Worm (Caenorhabditis elegans) whole organism, L2 larva: ENCODE measurements around the gene chst-1.

ENCODE experiments used
- C34F6.9 ChIP-seq: fragments of 150-350 bp; optimal IDR thresholded peaks from 2 replicates; lab custom pipeline; 2014; ENCODE audit warnings: missing biosample characterization, missing genetic modification characterization
- R02D3.7 ChIP-seq: fragments of 150-350 bp; optimal IDR thresholded peaks from 2 replicates; lab custom pipeline; 2014; ENCODE audit warnings: missing biosample characterization, missing genetic modification characterization
- blmp-1 ChIP-seq: sonication (generic microtip); optimal IDR thresholded peaks from 2 replicates; lab custom pipeline; 2017; ENCODE audit warnings: missing genetic modification characterization, mild to moderate bottlenecking, missing compliant biosample characterization, antibody characterized with exemption, moderate library complexity; ENCODE audit not compliant: insufficient read depth
- ceh-16 ChIP-seq: fragments of 150-350 bp; optimal IDR thresholded peaks from 2 replicates; lab custom pipeline; 2014; ENCODE audit warnings: missing biosample characterization, missing genetic modification characterization
- ceh-82 ChIP-seq: fragments of 150-350 bp; optimal IDR thresholded peaks from 2 replicates; lab custom pipeline; 2014; ENCODE audit warnings: missing biosample characterization, missing genetic modification characterization
- crh-2 ChIP-seq: sonication (generic microtip); optimal IDR thresholded peaks from 2 replicates; lab custom pipeline; 2017; ENCODE audit warnings: missing biosample characterization, missing genetic modification characterization
- dmd-4 ChIP-seq: sonication (generic microtip); optimal IDR thresholded peaks from 2 replicates; lab custom pipeline; 2017; ENCODE audit warnings: missing biosample characterization, missing genetic modification characterization
- lin-11 ChIP-seq: fragments of 150-350 bp; sonication (generic microtip); optimal IDR thresholded peaks from 2 replicates; lab custom pipeline; 2014; ENCODE audit warnings: missing biosample characterization, missing genetic modification characterization, inconsistent platforms, mixed read lengths
- lin-13 ChIP-seq: fragments of 150-350 bp; optimal IDR thresholded peaks from 2 replicates; lab custom pipeline; 2014; ENCODE audit warnings: missing biosample characterization, missing genetic modification reagents, missing genetic modification characterization
- lin-39 ChIP-seq: fragments of 150-350 bp; optimal IDR thresholded peaks from 2 replicates; lab custom pipeline; 2014; ENCODE audit warnings: missing biosample characterization, missing genetic modification reagents, missing genetic modification characterization
- nhr-10 ChIP-seq: sonication (generic microtip); optimal IDR thresholded peaks from 2 replicates; lab custom pipeline; 2017; ENCODE audit warnings: missing biosample characterization, missing genetic modification characterization
- nhr-11 ChIP-seq: fragments of 150-350 bp; optimal IDR thresholded peaks from 2 replicates; lab custom pipeline; 2014; ENCODE audit warnings: missing biosample characterization, missing genetic modification characterization
- nhr-129 ChIP-seq: fragments of 150-350 bp; optimal IDR thresholded peaks from 2 replicates; lab custom pipeline; 2014; ENCODE audit warnings: missing biosample characterization, missing genetic modification characterization
- nhr-237 ChIP-seq: fragments of 150-350 bp; optimal IDR thresholded peaks from 2 replicates; lab custom pipeline; 2014; ENCODE audit warnings: missing biosample characterization, missing genetic modification characterization
- nhr-6 ChIP-seq: fragments of 150-350 bp; optimal IDR thresholded peaks from 2 replicates; lab custom pipeline; 2014; ENCODE audit warnings: missing biosample characterization, missing genetic modification characterization
- nhr-77 ChIP-seq: fragments of 150-350 bp; optimal IDR thresholded peaks from 2 replicates; lab custom pipeline; 2014; ENCODE audit warnings: missing biosample characterization, missing genetic modification characterization
- sem-4 ChIP-seq: fragments of 150-350 bp; optimal IDR thresholded peaks from 2 replicates; lab custom pipeline; 2014; ENCODE audit warnings: missing biosample characterization, missing genetic modification reagents, missing genetic modification characterization
- skn-1 ChIP-seq: sonication (generic microtip); optimal IDR thresholded peaks from 2 replicates; lab custom pipeline; 2017; ENCODE audit warnings: missing biosample characterization, missing genetic modification characterization
- sma-9 ChIP-seq, 2 experiments: fragments of 150-350 bp in 1 of 2; sonication (generic microtip) in 1 of 2; optimal IDR thresholded peaks; 2 replicates each; lab custom pipeline; 2014 to 2016; ENCODE audit warnings: missing genetic modification characterization in 2 of 2, mild to moderate bottlenecking in 1 of 2, missing biosample characterization in 1 of 2, missing compliant biosample characterization in 1 of 2, missing genetic modification reagents in 1 of 2, moderate library complexity in 1 of 2

The chst-1 gene

DNA sequence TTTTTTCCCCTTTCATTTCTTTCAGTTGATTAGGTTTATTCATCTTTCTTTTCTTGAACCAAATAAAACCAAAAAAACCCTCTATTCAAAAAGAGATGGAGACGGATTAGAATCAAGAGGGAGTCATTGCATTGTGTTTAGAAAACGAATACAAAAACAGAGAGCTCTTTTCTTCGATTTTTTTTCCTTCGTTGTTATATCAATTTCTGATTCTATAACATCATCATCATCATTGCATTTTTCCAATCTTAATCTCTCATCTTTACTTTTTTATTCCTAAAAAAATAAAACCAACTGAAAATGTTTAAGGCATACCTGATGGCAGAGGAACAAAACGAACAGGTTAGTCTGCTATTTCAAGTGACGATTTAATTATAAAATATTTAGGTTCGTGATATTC, 48.0 kb downstream of the chst-1 start, which contains the start of gene T05H10.8:
Gene T05H10.8 (plus strand): TSS at position 301 of the 400 bp plus-strand sequence.
- TF ChIP-seq sma-9 (GFP tag; optimal IDR thresholded peaks at IDR 0.05; lab: Kevin White, UChicago) (no peak), sma-9 (tag; optimal IDR thresholded peaks at IDR 0.05; lab: Kevin White, UChicago) (no peak), nhr-10 (tag; lab: Kevin White, UChicago) (no peak), ceh-16 (no peak)

- TF ChIP-seq ceh-82 (no peak), sem-4 (no peak), ceh-16 (no peak), nhr-129 (tag; lab: Kevin White, UChicago) (no peak), R02D3.7 (tag; lab: Kevin White, UChicago) (no peak), dmd-4 (tag; lab: Kevin White, UChicago) (no peak), blmp-1 (no peak), nhr-6 (tag; lab: Kevin White, UChicago) (no peak), nhr-237 (tag; lab: Kevin White, UChicago) (no peak), nhr-77 (tag; lab: Kevin White, UChicago) (no peak), lin-11 (tag; lab: Kevin White, UChicago) (no peak), lin-13 (GFP tag; lab: Kevin White, UChicago) (no peak), lin-39 (no peak), skn-1 (no peak), nhr-11 (tag; lab: Kevin White, UChicago) (no peak), crh-2 (no peak), C34F6.9 (tag; lab: Kevin White, UChicago) (no peak)
These were observed 48.9 kb downstream of the chst-1 start for ce11 chrII:8057911-8058310.
